3 fruit fly cellular contexts compared by ENCODE assay signal in the genomic region with DNA sequence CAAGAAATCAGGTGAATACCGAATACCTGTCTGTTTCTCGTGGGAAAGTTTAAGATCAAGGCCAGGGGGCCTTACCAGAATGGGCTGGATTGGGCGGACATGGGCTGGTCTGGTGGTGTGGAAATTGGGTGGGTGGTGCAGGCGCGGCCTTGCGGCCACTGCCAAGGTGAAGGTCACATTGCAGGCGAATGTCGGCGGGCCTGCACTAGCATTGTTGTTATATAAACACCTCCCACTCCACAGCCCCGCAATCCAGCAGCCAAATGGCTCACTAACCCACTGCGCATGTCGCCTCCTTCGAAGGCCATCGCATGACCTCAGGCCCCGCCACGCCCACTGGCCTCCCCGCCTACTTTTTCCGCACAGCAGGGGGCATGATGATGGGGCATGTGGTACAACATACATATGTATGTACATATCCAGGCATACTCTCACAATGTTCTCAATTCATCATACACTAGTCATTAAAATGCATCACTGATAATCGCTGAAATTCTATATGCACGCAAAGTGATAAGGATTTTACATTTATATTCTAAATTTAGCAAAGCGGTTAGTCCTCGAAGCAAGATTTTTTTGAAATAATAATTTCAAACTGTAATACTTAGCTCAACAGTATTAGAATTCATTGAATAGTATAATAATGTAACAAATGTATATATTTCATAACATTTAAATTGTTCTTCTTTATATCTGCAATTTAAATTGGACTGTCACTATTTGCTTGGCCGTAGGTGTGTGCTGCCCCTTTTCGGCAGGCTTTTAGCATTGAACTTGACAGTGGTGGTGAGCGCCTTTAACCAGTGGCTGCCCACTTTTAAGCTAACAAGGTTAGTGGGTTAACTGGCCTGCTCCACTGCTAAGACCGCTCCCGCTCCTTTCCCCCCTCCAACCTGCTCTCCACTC.
TF ChIP-seq lines count a peak whose summit lies in the region.

No protein-coding gene starts in this region.

- TF ChIP-seq CTCF in whole organism, embryonic (GFP tag; optimal IDR thresholded peaks at IDR 0.05; lab: Kevin White, UChicago): no peak

TF ChIP-seq in whole organism, embryonic, 481 proteins besides CTCF, POLR2A, EP300 and RAD21 (continues in another document):
- no peak for TF ChIP-seq gt (GFP tag; IDR thresholded peaks at IDR 0.05; lab: Robert Waterston, UW)
- TF ChIP-seq peb (GFP tag; IDR thresholded peaks at IDR 0.05; lab: Robert Waterston, UW): no peak
- TF ChIP-seq Asciz (GFP tag; optimal IDR thresholded peaks at IDR 0.05; lab: Kevin White, UChicago): no peak
- no peak for TF ChIP-seq CG9817 (tag; optimal IDR thresholded peaks at IDR 0.05; lab: Kevin White, UChicago)
- TF ChIP-seq PHDP (tag; optimal IDR thresholded peaks at IDR 0.05; lab: Kevin White, UChicago): peak; percentile 15
- no peak for TF ChIP-seq kah (GFP tag; optimal IDR thresholded peaks at IDR 0.05; lab: Kevin White, UChicago)
- no peak for TF ChIP-seq CG15269 (tag; optimal IDR thresholded peaks at IDR 0.05; lab: Kevin White, UChicago)
- TF ChIP-seq pnt (GFP tag; optimal IDR thresholded peaks at IDR 0.05; lab: Kevin White, UChicago): no peak
- peak; percentile 55 for TF ChIP-seq CG2678 (tag; optimal IDR thresholded peaks at IDR 0.05; lab: Kevin White, UChicago)
- peak; percentile 18 for TF ChIP-seq Sox102F (GFP tag; optimal IDR thresholded peaks at IDR 0.05; lab: Kevin White, UChicago)
- TF ChIP-seq bigmax (GFP tag; optimal IDR thresholded peaks at IDR 0.05; lab: Kevin White, UChicago): no peak
- TF ChIP-seq Oli (tag; optimal IDR thresholded peaks at IDR 0.05; lab: Kevin White, UChicago): peak; percentile 0
- TF ChIP-seq CG12104 (GFP tag; optimal IDR thresholded peaks at IDR 0.05; lab: Kevin White, UChicago): no peak
- TF ChIP-seq B-H1 (GFP tag; IDR thresholded peaks at IDR 0.05; lab: Robert Waterston, UW): no peak
- TF ChIP-seq Dek (tag; optimal IDR thresholded peaks at IDR 0.05; lab: Kevin White, UChicago): no peak
- TF ChIP-seq CoRest (tag; optimal IDR thresholded peaks at IDR 0.05; lab: Kevin White, UChicago): peak; percentile 17
- no peak for TF ChIP-seq tap (tag; optimal IDR thresholded peaks at IDR 0.05; lab: Kevin White, UChicago)
- no peak for TF ChIP-seq ato (GFP tag; IDR thresholded peaks at IDR 0.05; lab: Robert Waterston, UW; ENCODE audit: partially characterized antibody)
- no peak for TF ChIP-seq al (GFP tag; IDR thresholded peaks at IDR 0.05; lab: Robert Waterston, UW)
- no peak for TF ChIP-seq E2f2 (GFP tag; IDR thresholded peaks at IDR 0.05; lab: Robert Waterston, UW)
- TF ChIP-seq CG12219 (GFP tag; optimal IDR thresholded peaks at IDR 0.05; lab: Kevin White, UChicago): no peak
- TF ChIP-seq dysf (GFP tag; IDR thresholded peaks at IDR 0.05; lab: Robert Waterston, UW): 0 out of 3 replicates have a peak, but pooled peaks have one; percentile 18
- TF ChIP-seq Sox100B (GFP tag; optimal IDR thresholded peaks at IDR 0.05; lab: Kevin White, UChicago): peak; percentile 12
- TF ChIP-seq ro (GFP tag; IDR thresholded peaks at IDR 0.05; lab: Robert Waterston, UW): no peak
- 0 out of 2 replicates have a peak, but pooled peaks have one; percentile 20 for TF ChIP-seq CG11696 (GFP tag; IDR thresholded peaks at IDR 0.05; lab: Robert Waterston, UW)
- no peak for TF ChIP-seq CG10267 (tag; optimal IDR thresholded peaks at IDR 0.05; lab: Kevin White, UChicago)
- no peak for TF ChIP-seq CG4328 (GFP tag; optimal IDR thresholded peaks at IDR 0.05; lab: Kevin White, UChicago)

TF ChIP-seq in whole organism, prepupa, 60 proteins besides CTCF, POLR2A, EP300 and RAD21:
- TF ChIP-seq CG32006 (GFP tag; optimal IDR thresholded peaks at IDR 0.05; lab: Kevin White, UChicago) (peak; percentile 69), Hr4 (GFP tag; optimal IDR thresholded peaks at IDR 0.05; lab: Kevin White, UChicago) (peak; percentile 13), fd85E (GFP tag; optimal IDR thresholded peaks at IDR 0.05; lab: Kevin White, UChicago) (no peak), Eip78C (GFP tag; lab: Kevin White, UChicago) (peak; percentile 66), Ets96B (tag; optimal IDR thresholded peaks at IDR 0.05; lab: Kevin White, UChicago) (no peak), acj6 (GFP tag; optimal IDR thresholded peaks at IDR 0.05; lab: Kevin White, UChicago) (no peak), CG8319 (GFP tag; optimal IDR thresholded peaks at IDR 0.05; lab: Kevin White, UChicago) (no peak), CG4318 (GFP tag; optimal IDR thresholded peaks at IDR 0.05; lab: Kevin White, UChicago) (peak; percentile 8), Eip75B (GFP tag; optimal IDR thresholded peaks at IDR 0.05; lab: Kevin White, UChicago) (peak; percentile 5), Smox (GFP tag; optimal IDR thresholded peaks at IDR 0.05; lab: Kevin White, UChicago) (no peak), CG11762 (GFP tag; optimal IDR thresholded peaks at IDR 0.05; lab: Kevin White, UChicago; ENCODE audit: insufficient read depth) (no peak), ss (GFP tag; optimal IDR thresholded peaks at IDR 0.05; lab: Kevin White, UChicago) (no peak), svp (GFP tag; lab: Kevin White, UChicago) (peak; percentile 33), dac (GFP tag; optimal IDR thresholded peaks at IDR 0.05; lab: Kevin White, UChicago) (no peak), CG10631 (GFP tag; optimal IDR thresholded peaks at IDR 0.05; lab: Kevin White, UChicago) (no peak), net (GFP tag; optimal IDR thresholded peaks at IDR 0.05; lab: Kevin White, UChicago) (no peak), cyc (GFP tag; optimal IDR thresholded peaks at IDR 0.05; lab: Kevin White, UChicago) (no peak), Ets21C (GFP tag; optimal IDR thresholded peaks at IDR 0.05; lab: Kevin White, UChicago) (no peak), OdsH (GFP tag; optimal IDR thresholded peaks at IDR 0.05; lab: Kevin White, UChicago) (peak; percentile 4), Lpt (GFP tag; optimal IDR thresholded peaks at IDR 0.05; lab: Kevin White, UChicago) (no peak), CG9139 (GFP tag; optimal IDR thresholded peaks at IDR 0.05; lab: Kevin White, UChicago) (no peak), CG15336 (GFP tag; IDR thresholded peaks at IDR 0.05; lab: Robert Waterston, UW) (peak; percentile 18; the same call in 1 of the 2 replicates), topi (GFP tag; optimal IDR thresholded peaks at IDR 0.05; lab: Kevin White, UChicago) (no peak)

TF ChIP-seq in whole organism, pupa, 21 proteins besides CTCF, POLR2A, EP300 and RAD21:
- TF ChIP-seq CG9948 (tag; optimal IDR thresholded peaks at IDR 0.05; lab: Kevin White, UChicago) (no peak), CG4496 (GFP tag; IDR thresholded peaks at IDR 0.05; lab: Robert Waterston, UW) (no peak), CG14655 (GFP tag; optimal IDR thresholded peaks at IDR 0.05; lab: Kevin White, UChicago) (peak; percentile 16), Pif1A (GFP tag; optimal IDR thresholded peaks at IDR 0.05; lab: Kevin White, UChicago) (no peak), CG34367 (tag; optimal IDR thresholded peaks at IDR 0.05; lab: Kevin White, UChicago) (no peak), rn (GFP tag; IDR thresholded peaks at IDR 0.05; lab: Robert Waterston, UW) (no peak), CG10348 (GFP tag; IDR thresholded peaks at IDR 0.05; lab: Robert Waterston, UW) (no peak), fd96Ca (GFP tag; IDR thresholded peaks at IDR 0.05; lab: Robert Waterston, UW) (no peak), CG15710 (tag; optimal IDR thresholded peaks at IDR 0.05; lab: Kevin White, UChicago) (no peak), gl (tag; optimal IDR thresholded peaks at IDR 0.05; lab: Kevin White, UChicago) (no peak), Ets98B (GFP tag; IDR thresholded peaks at IDR 0.05; lab: Robert Waterston, UW) (no peak), CG17806 (tag; optimal IDR thresholded peaks at IDR 0.05; lab: Kevin White, UChicago) (no peak), CG12605 (GFP tag; IDR thresholded peaks at IDR 0.05; lab: Robert Waterston, UW) (no peak), CG32121 (GFP tag; IDR thresholded peaks at IDR 0.05; lab: Robert Waterston, UW) (no peak), Pif1B (GFP tag; optimal IDR thresholded peaks at IDR 0.05; lab: Kevin White, UChicago) (no peak), D1 (tag; optimal IDR thresholded peaks at IDR 0.05; lab: Kevin White, UChicago) (no peak), CG8301 (tag; optimal IDR thresholded peaks at IDR 0.05; lab: Kevin White, UChicago) (peak; percentile 39), EcR (GFP tag; optimal IDR thresholded peaks at IDR 0.05; lab: Kevin White, UChicago) (no peak), CG8159 (tag; optimal IDR thresholded peaks at IDR 0.05; lab: Kevin White, UChicago) (no peak), Snoo (tag; optimal IDR thresholded peaks at IDR 0.05; lab: Kevin White, UChicago) (peak; percentile 2), CG13204 (GFP tag; optimal IDR thresholded peaks at IDR 0.05; lab: Kevin White, UChicago) (no peak)
TF ChIP-seq in whole organism, pupa: peak in this region for 3.

Comparison
In these comparisons a context has a peak if more than half of its experiments do, and no peak if none do; other contexts are left out.
1. Of the 7 proteins assayed by ChIP-seq in both whole organism, embryonic and whole organism, prepupa: peak only in whole organism, embryonic: Sox102F; only in whole organism, prepupa: none; in both: none; in neither: 6.